Fruit fly (Drosophila melanogaster) whole organism, adult: ENCODE results near the gene SMC5.

Experiments
- CG1620 ChIP-seq: fragments of 200-800 bp; sonication (Bioruptor generic); optimal IDR thresholded peaks from 2 replicates; lab custom pipeline; 2016; ENCODE audit warnings: missing biosample characterization, missing genetic modification characterization
- CG33017 ChIP-seq: fragments of 200-800 bp; sonication (Bioruptor generic); optimal IDR thresholded peaks from 2 replicates; lab custom pipeline; 2018; ENCODE audit warnings: missing biosample characterization, mild to moderate bottlenecking, missing genetic modification characterization, moderate library complexity
- CG7045 ChIP-seq: fragments of 200-800 bp; sonication (Bioruptor generic); optimal IDR thresholded peaks from 2 replicates; lab custom pipeline; 2017; ENCODE audit warnings: missing biosample characterization, mild to moderate bottlenecking, missing genetic modification characterization
- CG7101 ChIP-seq: fragments of 200-800 bp; sonication (Bioruptor generic); optimal IDR thresholded peaks from 2 replicates; lab custom pipeline; 2018; ENCODE audit warnings: missing biosample characterization, mild to moderate bottlenecking, missing genetic modification characterization, moderate library complexity
- Clk ChIP-seq: fragments of 200-800 bp; sonication (Bioruptor generic); optimal IDR thresholded peaks from 2 replicates; lab custom pipeline; 2017; ENCODE audit warnings: missing biosample characterization, missing genetic modification characterization
- Crg-1 ChIP-seq: fragments of 200-800 bp; sonication (Bioruptor generic); optimal IDR thresholded peaks from 2 replicates; lab custom pipeline; 2016; ENCODE audit warnings: missing biosample characterization, missing genetic modification characterization
- Hr96 ChIP-seq: fragments of 200-800 bp; sonication (Bioruptor generic); optimal IDR thresholded peaks from 2 replicates; lab custom pipeline; 2016; ENCODE audit warnings: missing biosample characterization, missing genetic modification characterization
- Mnt ChIP-seq: fragments of 200-800 bp; sonication (Bioruptor generic); optimal IDR thresholded peaks from 2 replicates; lab custom pipeline; 2016; ENCODE audit warnings: missing biosample characterization, mild to moderate bottlenecking, missing genetic modification characterization
- bab1 ChIP-seq: fragments of 200-800 bp; sonication (Bioruptor generic); optimal IDR thresholded peaks from 3 replicates; lab custom pipeline; 2019; ENCODE audit warnings: missing biosample characterization, mild to moderate bottlenecking, missing genetic modification characterization, moderate library complexity
- kay ChIP-seq: fragments of 200-800 bp; sonication (Bioruptor generic); peaks from one replicate; lab custom pipeline; 2016; ENCODE audit warnings: missing biosample characterization, missing genetic modification characterization, borderline replicate concordance
- ovo ChIP-seq: fragments of 200-800 bp; sonication (Bioruptor generic); optimal IDR thresholded peaks from 2 replicates; lab custom pipeline; 2016; ENCODE audit warnings: missing biosample characterization, missing genetic modification characterization
- pad ChIP-seq: fragments of 200-800 bp; sonication (Bioruptor generic); optimal IDR thresholded peaks from 3 replicates; lab custom pipeline; 2017; ENCODE audit warnings: missing biosample characterization, missing genetic modification characterization, mild to moderate bottlenecking, moderate library complexity, missing genetic modification reagents
- tj ChIP-seq: fragments of 200-800 bp; sonication (Bioruptor generic); optimal IDR thresholded peaks from 3 replicates; lab custom pipeline; 2017; ENCODE audit warnings: missing biosample characterization, mild to moderate bottlenecking, missing genetic modification characterization, moderate library complexity

DNA sequence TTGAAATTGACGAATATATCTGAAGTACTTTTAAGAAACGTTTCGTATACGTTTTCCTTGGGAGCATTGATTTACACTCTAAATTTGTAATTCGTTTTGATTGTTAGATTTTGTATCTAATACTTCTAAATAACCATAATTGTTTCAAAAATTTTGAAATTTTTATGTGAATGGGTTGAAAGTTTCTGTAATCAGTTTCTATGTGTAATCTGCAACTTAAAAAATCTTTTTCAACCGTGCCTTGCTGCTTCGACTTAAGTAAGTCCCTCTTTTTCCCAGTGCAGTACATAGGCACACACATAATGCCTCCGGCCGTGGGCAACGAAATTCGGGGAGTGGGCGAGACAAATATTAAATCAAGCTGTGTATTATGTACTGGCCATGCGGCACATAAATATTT, 16.4 kb downstream of the SMC5 start:
- no peak for TF ChIP-seq kay (GFP tag; lab: Kevin White, UChicago)
- TF ChIP-seq Clk (GFP tag; lab: Kevin White, UChicago) = no peak
- no peak for TF ChIP-seq Hr96 (GFP tag; lab: Kevin White, UChicago)
- no peak for TF ChIP-seq ovo (GFP tag; lab: Kevin White, UChicago)
- TF ChIP-seq CG7045 = no peak
- TF ChIP-seq CG33017 (tag; lab: Kevin White, UChicago) = no peak
- TF ChIP-seq CG7101 = no peak
- TF ChIP-seq tj (GFP tag; lab: Kevin White, UChicago) = no peak
- TF ChIP-seq Crg-1 (GFP tag; lab: Kevin White, UChicago) = no peak
- no peak for TF ChIP-seq bab1 (GFP tag; lab: Kevin White, UChicago)
- TF ChIP-seq CG1620 (GFP tag; lab: Kevin White, UChicago) = no peak
- TF ChIP-seq Mnt (GFP tag; lab: Kevin White, UChicago) = no peak
- TF ChIP-seq pad (GFP tag; lab: Kevin White, UChicago) = no peak
